Worm (Caenorhabditis elegans) whole organism, early embryonic: Measurements from ENCODE around the gene tag-294.

Experiments
- B0310.2 ChIP-seq: sonication (generic microtip); optimal IDR thresholded peaks from 2 replicates; lab custom pipeline; 2016; ENCODE audit warnings: mild to moderate bottlenecking, missing genetic modification characterization, missing compliant biosample characterization
- F13C5.2 ChIP-seq: sonication (generic microtip); optimal IDR thresholded peaks from 2 replicates; lab custom pipeline; 2017; ENCODE audit warnings: mild to moderate bottlenecking, missing genetic modification characterization, inconsistent platforms, missing compliant biosample characterization
- aly-1 ChIP-seq: sonication (generic microtip); optimal IDR thresholded peaks from 2 replicates; lab custom pipeline; 2016; ENCODE audit warnings: missing genetic modification characterization, missing compliant biosample characterization
- ama-1 ChIP-seq: fragments of 150-350 bp; optimal IDR thresholded peaks from 2 replicates; lab custom pipeline; 2014
- ceh-13 ChIP-seq: fragments of 200-800 bp; sonication (Bioruptor generic); optimal IDR thresholded peaks from 2 replicates; lab custom pipeline; 2018; ENCODE audit warnings: mild to moderate bottlenecking, missing genetic modification characterization, missing compliant biosample characterization
- ceh-36 ChIP-seq: sonication (generic microtip); optimal IDR thresholded peaks from 2 replicates; lab custom pipeline; 2016; ENCODE audit warnings: missing genetic modification characterization, inconsistent platforms, missing compliant biosample characterization
- ets-7 ChIP-seq: sonication (generic microtip); optimal IDR thresholded peaks from 2 replicates; lab custom pipeline; 2016; ENCODE audit warnings: missing genotype, missing genetic modification characterization, missing compliant biosample characterization
- flt-1 ChIP-seq: fragments of 200-800 bp; sonication (Bioruptor generic); IDR thresholded peaks from 2 replicates; pipeline ENCODE4 v1.3.6; 2022; ENCODE audit warnings: missing genetic modification characterization, missing compliant biosample characterization
- hmbx-1 ChIP-seq: sonication (generic microtip); optimal IDR thresholded peaks from 2 replicates; lab custom pipeline; 2016; ENCODE audit warnings: mild to moderate bottlenecking, missing genetic modification characterization, missing compliant biosample characterization
- hmg-4 ChIP-seq: fragments of 200-800 bp; sonication (Bioruptor generic); optimal IDR thresholded peaks from 2 replicates; lab custom pipeline; 2018; ENCODE audit warnings: mild to moderate bottlenecking, missing genetic modification characterization, missing compliant biosample characterization
- hnd-1 ChIP-seq: sonication (generic microtip); optimal IDR thresholded peaks from 2 replicates; lab custom pipeline; 2016; ENCODE audit warnings: missing genetic modification characterization, missing compliant biosample characterization
- pes-1 ChIP-seq: fragments of 200-800 bp; sonication (Bioruptor generic); IDR thresholded peaks from 2 replicates; pipeline ENCODE4 v1.3.6; 2022; ENCODE audit warnings: missing genetic modification reagents, missing genetic modification characterization, missing compliant biosample characterization
- scrt-1 ChIP-seq: fragments of 200-800 bp; sonication (Bioruptor generic); IDR thresholded peaks from 2 replicates; pipeline ENCODE4 v1.3.6; 2022; ENCODE audit warnings: missing genetic modification characterization, missing compliant biosample characterization
- sea-1 ChIP-seq: fragments of 200-800 bp; sonication (Bioruptor generic); conservative IDR thresholded peaks from 2 replicates; pipeline ENCODE4 v1.3.6; 2022; ENCODE audit warnings: missing genetic modification characterization, missing compliant biosample characterization
- tbx-11 ChIP-seq: fragments of 200-800 bp; sonication (Bioruptor generic); IDR thresholded peaks from 2 replicates; pipeline ENCODE4 v1.3.6; 2022; ENCODE audit warnings: missing genetic modification characterization, missing compliant biosample characterization
- tbx-37 ChIP-seq: fragments of 200-800 bp; sonication (Bioruptor generic); conservative IDR thresholded peaks from 2 replicates; pipeline ENCODE4 v1.3.6; 2022; ENCODE audit warnings: missing genetic modification reagents, missing genetic modification characterization, missing compliant biosample characterization
- tra-4 ChIP-seq: sonication (generic microtip); optimal IDR thresholded peaks from 2 replicates; lab custom pipeline; 2017; ENCODE audit warnings: missing genetic modification characterization, missing compliant biosample characterization

Gene tag-294

ce11 chrX:5781294-5781693 lies 18.1 kb upstream of the tag-294 start:
- no peak for TF ChIP-seq hmg-4 (GFP tag; lab: Kevin White, UChicago)
- TF ChIP-seq hmbx-1: no peak
- no peak for TF ChIP-seq pes-1 (GFP tag; lab: Robert Waterston, UW)
- TF ChIP-seq tbx-37: no peak
- no peak for TF ChIP-seq F13C5.2
- TF ChIP-seq tbx-11 (GFP tag; lab: Robert Waterston, UW): no peak
- TF ChIP-seq ama-1 (lab: Kevin White, UChicago): no peak
- TF ChIP-seq hnd-1 (tag; lab: Kevin White, UChicago): no peak
- no peak for TF ChIP-seq sea-1
- no peak for TF ChIP-seq ceh-36
- no peak for TF ChIP-seq flt-1 (GFP tag; lab: Robert Waterston, UW)

ce11 chrX:5780672-5781182 lies 17.5 kb upstream of the tag-294 start, which contains the start of gene sft-4:
TSS of gene sft-4 (minus strand) at chrX:5780722.
- no peak for TF ChIP-seq tbx-37

ce11 chrX:5775804-5776252 lies 12.6 kb upstream of the tag-294 start:
- TF ChIP-seq tbx-11 (GFP tag; lab: Robert Waterston, UW) (no peak), F13C5.2 (peak; percentile 59), hmg-4 (GFP tag; lab: Kevin White, UChicago) (peak; percentile 33), pes-1 (GFP tag; lab: Robert Waterston, UW) (peak; percentile 7; the same call in 1 of the 2 replicates), aly-1 (tag; lab: Kevin White, UChicago) (peak; percentile 63), sea-1 (0 out of 2 replicates have a peak, but pooled peaks have one; percentile 26), flt-1 (GFP tag; lab: Robert Waterston, UW) (no peak)

ce11 chrX:5773471-5773870 lies 10.3 kb upstream of the tag-294 start, which contains the start of gene sym-3:
TSS of gene sym-3 (plus strand) at chrX:5773771.
- TF ChIP-seq aly-1 (tag; lab: Kevin White, UChicago) (no peak), tbx-11 (GFP tag; lab: Robert Waterston, UW) (no peak), pes-1 (GFP tag; lab: Robert Waterston, UW) (no peak), tbx-37 (no peak), hmbx-1 (no peak), B0310.2 (tag; lab: Kevin White, UChicago) (no peak), flt-1 (GFP tag; lab: Robert Waterston, UW) (no peak)

- no peak for TF ChIP-seq sea-1
- TF ChIP-seq F13C5.2: no peak
- no peak for TF ChIP-seq tbx-11 (GFP tag; lab: Robert Waterston, UW)
- TF ChIP-seq hmg-4 (GFP tag; lab: Kevin White, UChicago): no peak
- TF ChIP-seq tbx-37: no peak
- no peak for TF ChIP-seq ama-1 (lab: Kevin White, UChicago)
Measured at ce11 chrX:5772538-5773154, 9.5 kb upstream of the tag-294 start.

- TF ChIP-seq aly-1 (tag; lab: Kevin White, UChicago) (no peak), flt-1 (GFP tag; lab: Robert Waterston, UW) (no peak), ceh-13 (GFP tag; lab: Kevin White, UChicago) (no peak), ets-7 (tag; lab: Kevin White, UChicago) (no peak), tbx-11 (GFP tag; lab: Robert Waterston, UW) (no peak)
Measured at ce11 chrX:5770648-5771047, 7.5 kb upstream of the tag-294 start, which contains the start of gene C54H2.4. TSS of gene C54H2.4 (minus strand) at chrX:5770748.

ce11 chrX:5764739-5765138 lies 1.5 kb upstream of the tag-294 start:
- TF ChIP-seq F13C5.2 (no peak), hnd-1 (tag; lab: Kevin White, UChicago) (no peak), sea-1 (no peak), aly-1 (tag; lab: Kevin White, UChicago) (peak; percentile 50), pes-1 (GFP tag; lab: Robert Waterston, UW) (peak; percentile 24; the same call in 1 of the 2 replicates), ceh-36 (no peak), scrt-1 (GFP tag; lab: Robert Waterston, UW) (no peak), hmbx-1 (no peak), tra-4 (tag; lab: Kevin White, UChicago) (no peak), ama-1 (lab: Kevin White, UChicago) (no peak), ceh-13 (GFP tag; lab: Kevin White, UChicago) (no peak), tbx-11 (GFP tag; lab: Robert Waterston, UW) (no peak), hmg-4 (GFP tag; lab: Kevin White, UChicago) (peak; percentile 70), tbx-37 (no peak), flt-1 (GFP tag; lab: Robert Waterston, UW) (no peak), B0310.2 (tag; lab: Kevin White, UChicago) (no peak), ets-7 (tag; lab: Kevin White, UChicago) (no peak)

ce11 chrX:5763904-5764303 lies 712 bp upstream of the tag-294 start:
- TF ChIP-seq tra-4 (tag; lab: Kevin White, UChicago) (no peak), hmbx-1 (no peak), flt-1 (GFP tag; lab: Robert Waterston, UW) (0 out of 2 replicates have a peak, but pooled peaks have one; percentile 4), F13C5.2 (peak; percentile 26), hnd-1 (tag; lab: Kevin White, UChicago) (no peak), aly-1 (tag; lab: Kevin White, UChicago) (no peak), hmg-4 (GFP tag; lab: Kevin White, UChicago) (peak; percentile 59), pes-1 (GFP tag; lab: Robert Waterston, UW) (no peak; the same call in 1 of the 2 replicates), sea-1 (0 out of 2 replicates have a peak, but pooled peaks have one; percentile 55), scrt-1 (GFP tag; lab: Robert Waterston, UW) (no peak)
